Worm (Caenorhabditis elegans): ENCODE results near the gene nspc-17.
A peak's percentile ranks its signal among the peaks of the same experiment; 100 is the strongest.

nspc-17 gene

ce11 chrX:14487333-14487732, 37.6 kb downstream of the nspc-17 start:
- TF ChIP-seq tbx-2 (tag; optimal IDR thresholded peaks at IDR 0.05) (no peak), unc-42 (tag; optimal IDR thresholded peaks at IDR 0.05) (peak; percentile 49)

- TF ChIP-seq rnt-1 (tag; optimal IDR thresholded peaks at IDR 0.05) (no peak), hlh-6 (tag; optimal IDR thresholded peaks at IDR 0.05) (no peak), ceh-9 (tag; optimal IDR thresholded peaks at IDR 0.05) (no peak), eyg-1 (tag; optimal IDR thresholded peaks at IDR 0.05) (no peak), ahr-1 (tag; optimal IDR thresholded peaks at IDR 0.05) (no peak), unc-3 (GFP tag; conservative IDR thresholded peaks at IDR 0.05) (no peak), unc-3 (tag; optimal IDR thresholded peaks at IDR 0.05) (no peak), unc-86 (tag; optimal IDR thresholded peaks at IDR 0.05) (no peak), fkh-6 (tag; optimal IDR thresholded peaks at IDR 0.05) (no peak), odd-2 (tag; optimal IDR thresholded peaks at IDR 0.05) (no peak), F13H6.1 (tag; optimal IDR thresholded peaks at IDR 0.05) (no peak), tbx-2 (tag; optimal IDR thresholded peaks at IDR 0.05) (peak; percentile 94), madf-2 (tag; optimal IDR thresholded peaks at IDR 0.05) (no peak), hlh-30 (tag; optimal IDR thresholded peaks at IDR 0.05; ENCODE audit: insufficient read depth) (no peak), ceh-45 (GFP tag; IDR thresholded peaks at IDR 0.05) (no peak), ztf-16 (tag; optimal IDR thresholded peaks at IDR 0.05) (peak; percentile 11), syd-9 (tag; optimal IDR thresholded peaks at IDR 0.05) (no peak), ceh-31 (tag; optimal IDR thresholded peaks at IDR 0.05) (peak; percentile 76), ceh-19 (GFP tag; optimal IDR thresholded peaks at IDR 0.05) (no peak), fkh-10 (GFP tag; optimal IDR thresholded peaks at IDR 0.05) (no peak), mec-3 (tag; optimal IDR thresholded peaks at IDR 0.05; ENCODE audit: borderline replicate concordance) (no peak), fax-1 (tag; optimal IDR thresholded peaks at IDR 0.05) (no peak), C08G9.2 (tag; optimal IDR thresholded peaks at IDR 0.05) (no peak), che-1 (tag; optimal IDR thresholded peaks at IDR 0.05) (no peak), ceh-6 (GFP tag; optimal IDR thresholded peaks at IDR 0.05) (no peak), ref-2 (tag; optimal IDR thresholded peaks at IDR 0.05) (peak; percentile 84), gmeb-2 (tag; optimal IDR thresholded peaks at IDR 0.05) (no peak), nfya-1 (tag; optimal IDR thresholded peaks at IDR 0.05) (peak; percentile 28), ceh-48 (tag; optimal IDR thresholded peaks at IDR 0.05) (no peak), npax-4 (tag; optimal IDR thresholded peaks at IDR 0.05) (no peak), ceh-14 (tag; optimal IDR thresholded peaks at IDR 0.05) (no peak), pax-1 (tag; optimal IDR thresholded peaks at IDR 0.05) (no peak), sox-2 (GFP tag; IDR thresholded peaks at IDR 0.05) (0 out of 2 replicates have a peak, but pooled peaks have one; percentile 7), ceh-24 (tag; optimal IDR thresholded peaks at IDR 0.05) (no peak), lin-11 (tag; optimal IDR thresholded peaks at IDR 0.05) (no peak), pha-4 (tag; optimal IDR thresholded peaks at IDR 0.05) (no peak), pqm-1 (tag; optimal IDR thresholded peaks at IDR 0.05) (no peak), ets-4 (tag; optimal IDR thresholded peaks at IDR 0.05) (no peak), pros-1 (tag; optimal IDR thresholded peaks at IDR 0.05) (no peak), sdc-2 (tag; optimal IDR thresholded peaks at IDR 0.05) (peak; percentile 61), Y22D7AL.16 (tag; optimal IDR thresholded peaks at IDR 0.05) (no peak), dmd-4 (tag; optimal IDR thresholded peaks at IDR 0.05; ENCODE audit: borderline replicate concordance) (no peak), lim-6 (tag; optimal IDR thresholded peaks at IDR 0.05) (no peak), hlh-15 (tag; optimal IDR thresholded peaks at IDR 0.05) (no peak), elt-2 (tag; optimal IDR thresholded peaks at IDR 0.05) (peak; percentile 7)
These were observed 38.5 kb downstream of the nspc-17 start for ce11 chrX:14486503-14486902.
